Fruit fly (Drosophila melanogaster): Measurements from ENCODE around the gene Snmp1.

DNA sequence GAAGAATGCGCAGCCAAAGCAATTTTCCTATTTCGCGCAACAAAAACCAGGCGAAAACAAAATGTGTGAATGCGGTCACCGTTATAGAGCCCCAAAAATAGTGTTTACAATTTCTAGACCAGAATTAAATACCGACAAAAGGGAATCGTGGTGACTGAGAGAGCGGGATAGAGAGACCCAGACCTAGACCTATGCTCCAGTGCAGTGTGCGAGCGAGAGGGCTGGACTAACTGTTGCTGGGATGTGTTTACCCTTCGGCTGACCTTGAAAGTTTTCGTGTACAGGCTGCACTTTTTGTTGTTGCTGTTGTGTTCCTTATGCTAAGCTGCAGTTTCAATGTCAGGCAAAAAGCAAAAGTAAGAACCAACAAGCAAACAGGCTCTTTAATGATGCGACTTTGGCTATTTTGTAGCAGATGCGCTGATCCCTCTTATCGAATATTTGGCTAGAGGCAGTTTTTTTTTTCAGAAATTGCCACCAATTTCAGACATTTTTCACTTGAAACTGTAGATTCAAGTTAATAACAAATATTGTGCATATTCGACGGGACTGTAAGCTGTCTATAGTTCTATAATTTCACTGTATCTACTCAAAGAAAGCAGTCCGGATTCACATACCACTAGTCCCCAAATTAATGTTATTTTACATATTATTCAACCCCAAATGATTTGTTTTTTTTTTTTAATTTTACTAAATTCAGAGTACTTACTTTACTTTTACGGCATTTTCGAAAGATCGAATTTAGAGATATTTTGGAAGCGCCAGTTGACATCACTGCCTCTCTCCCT, 18.8 kb upstream of the Snmp1 start:
- TF ChIP-seq pan (optimal IDR thresholded peaks at IDR 0.05) (no peak), psq (optimal IDR thresholded peaks at IDR 0.05) (no peak), EcR (GFP tag; optimal IDR thresholded peaks at IDR 0.05) (no peak)
